Worm (Caenorhabditis elegans) whole organism, young adult: Measurements from ENCODE around the gene F12F6.7.

Experiments used
- B0019.2 ChIP-seq: fragments of 200-800 bp; sonication (Bioruptor generic); conservative IDR thresholded peaks from 2 replicates; pipeline ENCODE4 v1.3.6; 2022; ENCODE audit warnings: missing genetic modification reagents, missing genetic modification characterization, missing compliant biosample characterization
- B0261.1 ChIP-seq: sonication (generic microtip); optimal IDR thresholded peaks from 2 replicates; lab custom pipeline; 2016; ENCODE audit warnings: mild to moderate bottlenecking, missing genetic modification characterization, moderate library complexity, missing compliant biosample characterization
- C06A6.2 ChIP-seq: fragments of 200-800 bp; sonication (Bioruptor generic); conservative IDR thresholded peaks from 2 replicates; pipeline ENCODE4 v1.3.6; 2022; ENCODE audit warnings: missing genetic modification characterization, missing compliant biosample characterization
- F23B12.7 ChIP-seq: sonication (generic microtip); optimal IDR thresholded peaks from 2 replicates; lab custom pipeline; 2017; ENCODE audit warnings: missing genetic modification characterization, mild to moderate bottlenecking, missing compliant biosample characterization, antibody characterized with exemption, moderate library complexity; ENCODE audit not compliant: insufficient read depth
- F39B2.1 ChIP-seq: fragments of 200-800 bp; sonication (Bioruptor generic); IDR thresholded peaks from 2 replicates; pipeline ENCODE4 v1.3.6; 2022; ENCODE audit warnings: missing genetic modification reagents, missing genetic modification characterization, missing compliant biosample characterization
- F52B5.7 ChIP-seq: sonication (generic microtip); optimal IDR thresholded peaks from 2 replicates; lab custom pipeline; 2016; ENCODE audit warnings: mild to moderate bottlenecking, missing genetic modification characterization, missing compliant biosample characterization
- K12H6.12 ChIP-seq: fragments of 200-800 bp; sonication (Bioruptor generic); optimal IDR thresholded peaks from 2 replicates; lab custom pipeline; 2018; ENCODE audit warnings: mild to moderate bottlenecking, missing genetic modification characterization, missing compliant biosample characterization
- T26A5.8 ChIP-seq: sonication (generic microtip); optimal IDR thresholded peaks from 2 replicates; lab custom pipeline; 2016; ENCODE audit warnings: missing genetic modification characterization, missing compliant biosample characterization
- ZK185.1 ChIP-seq: sonication (generic microtip); optimal IDR thresholded peaks from 2 replicates; lab custom pipeline; 2016; ENCODE audit warnings: mild to moderate bottlenecking, missing genetic modification characterization, missing compliant biosample characterization; ENCODE audit not compliant: poor library complexity, severe bottlenecking
- attf-3 ChIP-seq: fragments of 200-800 bp; sonication (Bioruptor generic); conservative IDR thresholded peaks from 2 replicates; pipeline ENCODE4 v1.3.6; 2022; ENCODE audit warnings: missing genetic modification reagents, missing genetic modification characterization, missing compliant biosample characterization
- attf-5 ChIP-seq: fragments of 200-800 bp; sonication (Bioruptor generic); optimal IDR thresholded peaks from 2 replicates; lab custom pipeline; 2018; ENCODE audit warnings: mild to moderate bottlenecking, missing genetic modification characterization, missing compliant biosample characterization
- cebp-1 ChIP-seq, 2 experiments: fragments of 200-800 bp in 1 of 2; sonication (Bioruptor generic) in 1 of 2; sonication (generic microtip) in 1 of 2; IDR thresholded peaks in 1 of 2; optimal IDR thresholded peaks in 1 of 2; 2 replicates each; pipeline versions ENCODE4 v1.3.6 to Lab custom; 2017 to 2022; ENCODE audit warnings: missing compliant biosample characterization in 2 of 2, missing genetic modification characterization in 2 of 2, mild to moderate bottlenecking in 1 of 2, missing genetic modification reagents in 1 of 2, moderate library complexity in 1 of 2
- ceh-100 ChIP-seq: fragments of 200-800 bp; sonication (Bioruptor generic); IDR thresholded peaks from 2 replicates; pipeline ENCODE4 v1.3.6; 2022; ENCODE audit warnings: missing genetic modification reagents, missing genetic modification characterization, missing compliant biosample characterization
- dox-1 ChIP-seq: fragments of 200-800 bp; sonication (Bioruptor generic); IDR thresholded peaks from 2 replicates; pipeline ENCODE4 v1.3.6; 2022; ENCODE audit warnings: missing genetic modification reagents, missing genetic modification characterization, missing compliant biosample characterization
- dpl-1 ChIP-seq: fragments of 150-350 bp; optimal IDR thresholded peaks from 2 replicates; lab custom pipeline; 2014; ENCODE audit warnings: missing biosample characterization, missing genetic modification reagents, missing genetic modification characterization
- efl-1 ChIP-seq: fragments of 150-350 bp; optimal IDR thresholded peaks from 2 replicates; lab custom pipeline; 2014; ENCODE audit warnings: missing biosample characterization, missing genetic modification reagents, missing genetic modification characterization
- egl-44 ChIP-seq: fragments of 200-800 bp; sonication (Bioruptor generic); IDR thresholded peaks from 2 replicates; pipeline ENCODE4 v1.3.6; 2022; ENCODE audit warnings: missing genetic modification reagents, missing genetic modification characterization, missing compliant biosample characterization
- hrde-1 ChIP-seq: sonication (generic microtip); optimal IDR thresholded peaks from 2 replicates; lab custom pipeline; 2016; ENCODE audit warnings: missing genetic modification characterization, mild to moderate bottlenecking, missing compliant biosample characterization, moderate library complexity, missing genotype, missing genetic modification reagents, borderline replicate concordance
- lag-1 ChIP-seq: fragments of 200-800 bp; sonication (Bioruptor generic); IDR thresholded peaks from 2 replicates; pipeline ENCODE4 v1.3.6; 2022; ENCODE audit warnings: missing genetic modification reagents, missing genetic modification characterization, missing compliant biosample characterization
- lin-26 ChIP-seq: fragments of 200-800 bp; sonication (Bioruptor generic); IDR thresholded peaks from 2 replicates; pipeline ENCODE4 v1.3.6; 2022; ENCODE audit warnings: missing genetic modification reagents, missing genetic modification characterization, missing compliant biosample characterization
- lin-40 ChIP-seq: sonication (generic microtip); optimal IDR thresholded peaks from 2 replicates; lab custom pipeline; 2016; ENCODE audit warnings: missing genetic modification characterization, mild to moderate bottlenecking, missing compliant biosample characterization, missing genotype, missing genetic modification reagents
- lir-1 ChIP-seq: fragments of 200-800 bp; sonication (Bioruptor generic); conservative IDR thresholded peaks from 2 replicates; pipeline ENCODE4 v1.3.6; 2022; ENCODE audit warnings: missing genetic modification reagents, missing genetic modification characterization, missing compliant biosample characterization
- lsl-1 ChIP-seq: fragments of 200-800 bp; sonication (Bioruptor generic); optimal IDR thresholded peaks from 2 replicates; lab custom pipeline; 2018; ENCODE audit warnings: mild to moderate bottlenecking, missing genetic modification characterization, moderate library complexity, missing compliant biosample characterization
- mcd-1 ChIP-seq: fragments of 200-800 bp; sonication (Bioruptor generic); IDR thresholded peaks from 2 replicates; pipeline ENCODE4 v1.3.6; 2022; ENCODE audit warnings: missing genetic modification reagents, missing genetic modification characterization, missing compliant biosample characterization
- nhr-120 ChIP-seq: fragments of 200-800 bp; sonication (Bioruptor generic); IDR thresholded peaks from 2 replicates; pipeline ENCODE4 v1.3.6; 2022; ENCODE audit warnings: missing genetic modification characterization, missing compliant biosample characterization
- nhr-179 ChIP-seq: sonication (generic microtip); optimal IDR thresholded peaks from 2 replicates; lab custom pipeline; 2016; ENCODE audit warnings: mild to moderate bottlenecking, missing genetic modification characterization, missing compliant biosample characterization
- nhr-80 ChIP-seq: sonication (generic microtip); optimal IDR thresholded peaks from 2 replicates; lab custom pipeline; 2016; ENCODE audit warnings: missing genetic modification characterization, missing compliant biosample characterization
- pha-4 ChIP-seq: fragments of 150-350 bp; sonication (generic microtip); optimal IDR thresholded peaks from 2 replicates; lab custom pipeline; 2014; ENCODE audit warnings: missing biosample characterization, missing genetic modification reagents, missing genetic modification characterization
- rcor-1 ChIP-seq: fragments of 200-800 bp; sonication (Bioruptor generic); IDR thresholded peaks from 2 replicates; pipeline ENCODE4 v1.3.6; 2022; ENCODE audit warnings: missing genetic modification reagents, missing genetic modification characterization, missing compliant biosample characterization
- rpc-1 ChIP-seq, 2 experiments: fragments of 150-350 bp in 1 of 2; sonication (generic microtip) in 1 of 2; optimal IDR thresholded peaks; 2 replicates each; lab custom pipeline; 2014 to 2018; ENCODE audit warnings: missing biosample characterization in 1 of 2, missing genetic modification characterization in 1 of 2, missing genetic modification reagents in 1 of 2, missing genotype in 1 of 2
- snpc-1.3 ChIP-seq: sonication (generic microtip); optimal IDR thresholded peaks from 2 replicates; lab custom pipeline; 2017; ENCODE audit warnings: missing genetic modification characterization, mild to moderate bottlenecking, missing compliant biosample characterization, antibody characterized with exemption, moderate library complexity, missing genotype, missing genetic modification reagents; ENCODE audit not compliant: insufficient read depth
- snpc-3.4 ChIP-seq: sonication (generic microtip); optimal IDR thresholded peaks from 2 replicates; lab custom pipeline; 2017; ENCODE audit warnings: missing genetic modification characterization, mild to moderate bottlenecking, missing compliant biosample characterization, antibody characterized with exemption, moderate library complexity, missing genotype, missing genetic modification reagents
- snpc-4 ChIP-seq, 5 experiments: fragments of 150-350 bp in 1 of 5; sonication (generic microtip) in 4 of 5; optimal IDR thresholded peaks; 2 replicates each; lab custom pipeline; 2014 to 2018; ENCODE audit warnings: missing genetic modification characterization in 5 of 5, missing biosample characterization in 3 of 5, antibody characterized with exemption in 2 of 5, mild to moderate bottlenecking in 2 of 5, missing compliant biosample characterization in 2 of 5, missing genotype in 2 of 5, moderate library complexity in 2 of 5, missing genetic modification reagents in 1 of 5
- tbp1 ChIP-seq: fragments of 200-800 bp; sonication (Bioruptor generic); optimal IDR thresholded peaks from 2 replicates; lab custom pipeline; 2018; ENCODE audit warnings: mild to moderate bottlenecking, missing genetic modification characterization, missing compliant biosample characterization
- zfh-2 ChIP-seq: fragments of 200-800 bp; sonication (Bioruptor generic); conservative IDR thresholded peaks from 2 replicates; pipeline ENCODE4 v1.3.6; 2022; ENCODE audit warnings: missing genetic modification reagents, missing genetic modification characterization, missing compliant biosample characterization
- ztf-18 ChIP-seq: sonication (generic microtip); optimal IDR thresholded peaks from 2 replicates; lab custom pipeline; 2016; ENCODE audit warnings: missing genotype, mild to moderate bottlenecking, missing genetic modification characterization, missing compliant biosample characterization
- ztf-22 ChIP-seq: fragments of 200-800 bp; sonication (Bioruptor generic); optimal IDR thresholded peaks from 2 replicates; lab custom pipeline; 2018; ENCODE audit warnings: mild to moderate bottlenecking, missing genetic modification characterization, moderate library complexity, missing compliant biosample characterization

F12F6.7 gene

DNA sequence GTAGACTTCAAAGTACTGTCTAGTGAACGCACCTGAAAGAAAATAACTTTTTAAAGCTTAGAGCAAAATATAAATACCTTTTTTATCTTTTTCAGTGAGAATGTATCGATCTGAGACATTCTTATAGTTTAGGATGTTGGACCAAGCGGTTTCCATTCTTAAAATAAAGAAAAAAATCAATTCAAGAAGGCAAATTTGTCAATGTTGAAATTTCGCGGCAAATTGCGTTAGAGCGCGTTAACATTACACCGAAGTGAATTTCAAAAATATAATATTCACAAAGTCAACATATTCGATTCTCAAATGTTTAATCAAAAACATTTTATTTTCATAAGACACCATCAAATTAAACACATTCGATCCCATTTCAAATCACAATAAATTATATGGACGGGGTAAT lies at the start of gene F12F6.7:
TSS of gene F12F6.7 (minus strand) at position 157 of the 400 bp plus-strand sequence.
- TF ChIP-seq lin-26 (GFP tag; lab: Robert Waterston, UW), result no peak
- no peak for TF ChIP-seq rcor-1 (GFP tag; lab: Robert Waterston, UW)
- 0 out of 2 replicates have a peak, but pooled peaks have one; percentile 35 for TF ChIP-seq F39B2.1 (GFP tag; lab: Robert Waterston, UW)
- no peak for TF ChIP-seq K12H6.12 (tag; lab: Kevin White, UChicago)
- no peak for TF ChIP-seq zfh-2 (GFP tag; lab: Robert Waterston, UW)
- TF ChIP-seq hrde-1 (tag; lab: Kevin White, UChicago), result peak; percentile 37
- TF ChIP-seq lir-1, result no peak
- TF ChIP-seq nhr-120 (GFP tag; lab: Robert Waterston, UW), result no peak
- TF ChIP-seq nhr-179 (tag; lab: Kevin White, UChicago), result no peak
- peak; percentile 5 for TF ChIP-seq efl-1 (GFP tag; lab: Kevin White, UChicago)

DNA sequence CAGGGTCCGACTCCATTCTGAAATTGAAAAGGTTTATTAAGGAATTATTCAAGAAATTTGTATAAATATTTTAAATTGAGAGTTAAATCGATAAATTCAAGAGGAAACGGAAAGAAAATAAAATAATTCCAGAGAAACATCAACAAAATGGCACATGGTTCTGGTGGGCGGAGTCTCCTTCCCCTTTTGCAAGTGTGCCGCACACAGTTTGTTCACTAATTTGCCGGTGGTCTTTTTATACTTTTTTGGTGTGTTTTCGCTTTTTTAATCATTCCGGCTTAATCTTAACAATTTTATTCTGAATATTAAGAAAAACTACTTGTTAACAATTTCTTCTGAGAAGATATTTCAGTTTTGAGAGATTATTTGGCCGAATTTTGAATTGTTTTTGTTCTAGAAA lies 43.3 kb upstream of the F12F6.7 start, which contains the start of the genes ragc-1 and Y24F12A.1:
TSS of gene ragc-1 (minus strand) at position 25 of the 400 bp plus-strand sequence.
TSS of gene Y24F12A.1 (plus strand) at position 346 of the 400 bp plus-strand sequence.
- peak; percentile 7 for TF ChIP-seq snpc-4 (GFP tag; optimal IDR thresholded peaks at IDR 0.05; lab: Kevin White, UChicago)
- peak in 1 of 4 experiments; percentile 40 for TF ChIP-seq snpc-4 (tag; optimal IDR thresholded peaks at IDR 0.05; lab: Kevin White, UChicago)
- peak; percentile 55 for TF ChIP-seq nhr-80
- no peak for TF ChIP-seq F39B2.1 (GFP tag; lab: Robert Waterston, UW)
- peak; percentile 70 for TF ChIP-seq attf-5
- peak; percentile 39 for TF ChIP-seq ZK185.1
- TF ChIP-seq B0261.1 (tag; lab: Kevin White, UChicago), result no peak
- no peak for TF ChIP-seq lag-1 (GFP tag; lab: Robert Waterston, UW)
- no peak for TF ChIP-seq lin-40 (tag; lab: Kevin White, UChicago)
- no peak for TF ChIP-seq ztf-18 (tag; lab: Kevin White, UChicago)
- TF ChIP-seq mcd-1 (GFP tag; lab: Robert Waterston, UW), result 0 out of 2 replicates have a peak, but pooled peaks have one; percentile 19
- TF ChIP-seq lsl-1 (GFP tag; lab: Kevin White, UChicago), result peak; percentile 5
- no peak for TF ChIP-seq T26A5.8 (tag; lab: Kevin White, UChicago)
- TF ChIP-seq lin-26 (GFP tag; lab: Robert Waterston, UW), result no peak
- TF ChIP-seq rpc-1 (optimal IDR thresholded peaks at IDR 0.05; lab: Kevin White, UChicago), result no peak
- no peak for TF ChIP-seq rpc-1 (tag; optimal IDR thresholded peaks at IDR 0.05; lab: Kevin White, UChicago)
- no peak for TF ChIP-seq cebp-1 (GFP tag; IDR thresholded peaks at IDR 0.05; lab: Robert Waterston, UW)
- peak; percentile 18 for TF ChIP-seq cebp-1 (tag; optimal IDR thresholded peaks at IDR 0.05; lab: Kevin White, UChicago)
- TF ChIP-seq attf-3 (GFP tag; lab: Robert Waterston, UW), result no peak
- TF ChIP-seq C06A6.2, result 0 out of 2 replicates have a peak, but pooled peaks have one; percentile 13
- peak; percentile 34 for TF ChIP-seq tbp1 (GFP tag; lab: Kevin White, UChicago)
- peak; percentile 13 for TF ChIP-seq dpl-1
- TF ChIP-seq ztf-22 (GFP tag; lab: Kevin White, UChicago), result no peak
- TF ChIP-seq ceh-100 (GFP tag; lab: Robert Waterston, UW), result peak; percentile 71
- TF ChIP-seq F52B5.7 (tag; lab: Kevin White, UChicago), result no peak
- TF ChIP-seq pha-4, result peak; percentile 22
- peak; percentile 79 for TF ChIP-seq F23B12.7 (tag; lab: Kevin White, UChicago)
- TF ChIP-seq snpc-1.3 (tag; lab: Kevin White, UChicago), result peak; percentile 60
- no peak for TF ChIP-seq B0019.2 (GFP tag; lab: Robert Waterston, UW)
- 0 out of 2 replicates have a peak, but pooled peaks have one; percentile 11 for TF ChIP-seq egl-44 (GFP tag; lab: Robert Waterston, UW)
- 0 out of 2 replicates have a peak, but pooled peaks have one; percentile 7 for TF ChIP-seq dox-1 (GFP tag; lab: Robert Waterston, UW)
- TF ChIP-seq snpc-3.4, result peak; percentile 56
